Worm (Caenorhabditis elegans) whole organism, L1 larva: Measurements from ENCODE around the gene F01G10.10.

Experiments
- C04F5.9 ChIP-seq: sonication (generic microtip); optimal IDR thresholded peaks from 2 replicates; lab custom pipeline; 2016; ENCODE audit warnings: missing genetic modification characterization, missing compliant biosample characterization
- C16A3.4 ChIP-seq: fragments of 150-350 bp; optimal IDR thresholded peaks from 2 replicates; lab custom pipeline; 2014; ENCODE audit warnings: missing biosample characterization, missing genetic modification characterization
- F16B12.6 ChIP-seq: fragments of 150-350 bp; optimal IDR thresholded peaks from 2 replicates; lab custom pipeline; 2014; ENCODE audit warnings: missing biosample characterization, missing genetic modification characterization
- alr-1 ChIP-seq: fragments of 200-800 bp; sonication (Bioruptor generic); optimal IDR thresholded peaks from 2 replicates; lab custom pipeline; 2018; ENCODE audit warnings: borderline replicate concordance, mild to moderate bottlenecking, missing genetic modification characterization, missing compliant biosample characterization
- aly-2 ChIP-seq: fragments of 150-350 bp; optimal IDR thresholded peaks from 2 replicates; lab custom pipeline; 2014; ENCODE audit warnings: missing biosample characterization, missing genetic modification characterization
- ceh-63 ChIP-seq: fragments of 200-800 bp; sonication (Bioruptor generic); optimal IDR thresholded peaks from 2 replicates; lab custom pipeline; 2018; ENCODE audit warnings: mild to moderate bottlenecking, missing genetic modification characterization, missing compliant biosample characterization
- ceh-82 ChIP-seq, 3 experiments: fragments of 150-350 bp in 1 of 3; sonication (generic microtip) in 2 of 3; optimal IDR thresholded peaks; 2 replicates each; lab custom pipeline; 2014 to 2017; ENCODE audit warnings: missing biosample characterization in 3 of 3, missing genetic modification characterization in 3 of 3
- ceh-88 ChIP-seq: fragments of 200-800 bp; sonication (Bioruptor generic); IDR thresholded peaks from 2 replicates; pipeline ENCODE4 v1.3.6; 2022; ENCODE audit warnings: missing genetic modification characterization, missing compliant biosample characterization
- ceh-90 ChIP-seq: sonication (generic microtip); optimal IDR thresholded peaks from 2 replicates; lab custom pipeline; 2016; ENCODE audit warnings: missing genetic modification characterization, missing compliant biosample characterization
- ces-1 ChIP-seq: fragments of 150-350 bp; optimal IDR thresholded peaks from 2 replicates; lab custom pipeline; 2014; ENCODE audit warnings: missing biosample characterization, missing genetic modification reagents, missing genetic modification characterization
- dpl-1 ChIP-seq, 3 experiments: fragments of 150-350 bp in 2 of 3; sonication (generic microtip) in 1 of 3; optimal IDR thresholded peaks; 2 replicates each; lab custom pipeline; 2014 to 2017; ENCODE audit warnings: missing biosample characterization in 3 of 3, missing genetic modification characterization in 3 of 3, missing genetic modification reagents in 3 of 3
- dsc-1 ChIP-seq: sonication (generic microtip); optimal IDR thresholded peaks from 2 replicates; lab custom pipeline; 2016; ENCODE audit warnings: mild to moderate bottlenecking, missing genetic modification characterization, missing compliant biosample characterization
- egl-13 ChIP-seq: sonication (generic microtip); optimal IDR thresholded peaks from 2 replicates; lab custom pipeline; 2016; ENCODE audit warnings: missing genotype, missing genetic modification reagents, missing genetic modification characterization, missing compliant biosample characterization
- egl-27 ChIP-seq, 2 experiments: fragments of 150-350 bp in 1 of 2; sonication (generic microtip); optimal IDR thresholded peaks; 3 replicates each; lab custom pipeline; 2017 to 2018; ENCODE audit warnings: missing biosample characterization in 2 of 2, missing genetic modification characterization in 2 of 2, missing genetic modification reagents in 2 of 2
- elt-3 ChIP-seq, 6 experiments: fragments of 150-350 bp in 1 of 6; sonication (generic microtip); optimal IDR thresholded peaks; 2 replicates each; lab custom pipeline; 2017 to 2018; ENCODE audit warnings: missing biosample characterization in 6 of 6, missing genetic modification characterization in 6 of 6, inconsistent platforms in 1 of 6
- ets-5 ChIP-seq: fragments of 200-800 bp; sonication (Bioruptor generic); IDR thresholded peaks from 2 replicates; pipeline ENCODE4 v1.3.6; 2022; ENCODE audit warnings: missing genetic modification characterization, missing compliant biosample characterization
- fkh-10 ChIP-seq: sonication (generic microtip); optimal IDR thresholded peaks from 2 replicates; lab custom pipeline; 2017; ENCODE audit warnings: missing biosample characterization, missing genetic modification reagents, missing genetic modification characterization
- fkh-4 ChIP-seq: sonication (generic microtip); optimal IDR thresholded peaks from 2 replicates; lab custom pipeline; 2016; ENCODE audit warnings: missing compliant biosample characterization, missing genetic modification characterization, borderline replicate concordance
- fos-1 ChIP-seq: fragments of 150-350 bp; optimal IDR thresholded peaks from 2 replicates; lab custom pipeline; 2014; ENCODE audit warnings: missing biosample characterization, missing genetic modification characterization
- grh-1 ChIP-seq: fragments of 200-800 bp; sonication (Bioruptor generic); IDR thresholded peaks from 2 replicates; pipeline ENCODE4 v1.3.6; 2022; ENCODE audit warnings: missing genetic modification reagents, missing genetic modification characterization, missing compliant biosample characterization
- irx-1 ChIP-seq: sonication (generic microtip); optimal IDR thresholded peaks from 2 replicates; lab custom pipeline; 2016; ENCODE audit warnings: missing genetic modification characterization, missing compliant biosample characterization
- isw-1 ChIP-seq: fragments of 200-800 bp; sonication (Bioruptor generic); IDR thresholded peaks from 2 replicates; pipeline ENCODE4 v1.3.6; 2022; ENCODE audit warnings: missing genetic modification characterization, missing compliant biosample characterization
- jun-1 ChIP-seq: fragments of 150-350 bp; optimal IDR thresholded peaks from 2 replicates; lab custom pipeline; 2014; ENCODE audit warnings: missing biosample characterization, missing genetic modification reagents, missing genetic modification characterization
- lin-14 ChIP-seq: fragments of 200-800 bp; sonication (Bioruptor generic); optimal IDR thresholded peaks from 2 replicates; lab custom pipeline; 2018; ENCODE audit warnings: mild to moderate bottlenecking, missing genetic modification characterization, moderate library complexity, missing compliant biosample characterization
- lin-15B ChIP-seq: fragments of 150-350 bp; sonication (generic microtip); optimal IDR thresholded peaks from 3 replicates; lab custom pipeline; 2014; ENCODE audit warnings: missing biosample characterization, missing genetic modification characterization
- lin-35 ChIP-seq, 2 experiments: fragments of 150-350 bp; optimal IDR thresholded peaks; 2 replicates each; lab custom pipeline; 2014; ENCODE audit warnings: missing biosample characterization in 2 of 2, missing genetic modification characterization in 2 of 2, missing genetic modification reagents in 2 of 2
- lin-39 ChIP-seq: fragments of 150-350 bp; optimal IDR thresholded peaks from 2 replicates; lab custom pipeline; 2014; ENCODE audit warnings: missing biosample characterization, missing genetic modification reagents, missing genetic modification characterization
- lir-3 ChIP-seq: sonication (generic microtip); optimal IDR thresholded peaks from 2 replicates; lab custom pipeline; 2016; ENCODE audit warnings: mild to moderate bottlenecking, missing genetic modification characterization, moderate library complexity, missing compliant biosample characterization; ENCODE audit not compliant: poor library complexity
- lsy-2 ChIP-seq, 2 experiments: fragments of 150-350 bp; optimal IDR thresholded peaks; 2 replicates each; lab custom pipeline; 2014; ENCODE audit warnings: missing biosample characterization in 2 of 2, missing genetic modification characterization in 2 of 2
- mab-9 ChIP-seq: fragments of 200-800 bp; sonication (Bioruptor generic); IDR thresholded peaks from 2 replicates; pipeline ENCODE4 v1.3.6; 2022; ENCODE audit warnings: missing genetic modification reagents, missing genetic modification characterization, missing compliant biosample characterization
- mef-2 ChIP-seq: fragments of 150-350 bp; optimal IDR thresholded peaks from 2 replicates; lab custom pipeline; 2014; ENCODE audit warnings: missing biosample characterization, missing genetic modification characterization
- nhr-19 ChIP-seq: fragments of 200-800 bp; sonication (Bioruptor generic); conservative IDR thresholded peaks from 2 replicates; pipeline ENCODE4 v1.3.6; 2022; ENCODE audit warnings: missing genetic modification characterization, missing compliant biosample characterization
- nhr-71 ChIP-seq: sonication (generic microtip); optimal IDR thresholded peaks from 2 replicates; lab custom pipeline; 2016; ENCODE audit warnings: mild to moderate bottlenecking, missing genetic modification characterization, moderate library complexity, missing compliant biosample characterization
- nhr-84 ChIP-seq: sonication (generic microtip); optimal IDR thresholded peaks from 2 replicates; lab custom pipeline; 2017; ENCODE audit warnings: missing biosample characterization, missing genetic modification characterization
- nhr-85 ChIP-seq: sonication (generic microtip); peaks from one replicate; lab custom pipeline; 2016; ENCODE audit warnings: missing genetic modification characterization, inconsistent platforms, missing compliant biosample characterization
- pax-3 ChIP-seq: fragments of 200-800 bp; sonication (Bioruptor generic); optimal IDR thresholded peaks from 2 replicates; lab custom pipeline; 2018; ENCODE audit warnings: mild to moderate bottlenecking, missing genetic modification characterization, moderate library complexity, missing compliant biosample characterization
- pqm-1 ChIP-seq: sonication (generic microtip); optimal IDR thresholded peaks from 3 replicates; lab custom pipeline; 2017; ENCODE audit warnings: missing biosample characterization, missing genetic modification characterization
- skn-1 ChIP-seq: fragments of 150-350 bp; optimal IDR thresholded peaks from 2 replicates; lab custom pipeline; 2014; ENCODE audit warnings: missing biosample characterization, missing genetic modification characterization
- snpc-4 ChIP-seq: fragments of 150-350 bp; optimal IDR thresholded peaks from 2 replicates; lab custom pipeline; 2014; ENCODE audit warnings: missing biosample characterization, missing genetic modification characterization
- sox-4 ChIP-seq: sonication (generic microtip); optimal IDR thresholded peaks from 2 replicates; lab custom pipeline; 2016; ENCODE audit warnings: missing genetic modification characterization, missing compliant biosample characterization
- sptf-1 ChIP-seq: fragments of 150-350 bp; optimal IDR thresholded peaks from 2 replicates; lab custom pipeline; 2014; ENCODE audit warnings: missing biosample characterization, missing genetic modification characterization
- sup-37 ChIP-seq: fragments of 200-800 bp; sonication (Bioruptor generic); optimal IDR thresholded peaks from 2 replicates; lab custom pipeline; 2018; ENCODE audit warnings: mild to moderate bottlenecking, missing genetic modification characterization, missing compliant biosample characterization
- swsn-7 ChIP-seq: sonication (generic microtip); optimal IDR thresholded peaks from 2 replicates; lab custom pipeline; 2016; ENCODE audit warnings: missing genetic modification characterization, missing compliant biosample characterization
- tbx-2 ChIP-seq: sonication (generic microtip); optimal IDR thresholded peaks from 2 replicates; lab custom pipeline; 2016; ENCODE audit warnings: missing genetic modification characterization, missing compliant biosample characterization
- unc-130 ChIP-seq: fragments of 150-350 bp; optimal IDR thresholded peaks from 2 replicates; lab custom pipeline; 2017; ENCODE audit warnings: missing biosample characterization, missing genetic modification characterization, inconsistent platforms
- unc-98 ChIP-seq: fragments of 200-800 bp; sonication (Bioruptor generic); IDR thresholded peaks from 2 replicates; pipeline ENCODE4 v1.3.6; 2022; ENCODE audit warnings: missing genetic modification characterization, missing compliant biosample characterization
- vab-15 ChIP-seq: sonication (generic microtip); optimal IDR thresholded peaks from 2 replicates; lab custom pipeline; 2017; ENCODE audit warnings: missing genotype, mild to moderate bottlenecking, missing genetic modification characterization, missing compliant biosample characterization
- xbp-1 ChIP-seq: sonication (generic microtip); optimal IDR thresholded peaks from 2 replicates; lab custom pipeline; 2016; ENCODE audit warnings: missing genetic modification characterization, missing compliant biosample characterization
- zag-1 ChIP-seq: fragments of 150-350 bp; optimal IDR thresholded peaks from 2 replicates; lab custom pipeline; 2014; ENCODE audit warnings: missing biosample characterization, missing genetic modification characterization
- ztf-4 ChIP-seq: fragments of 150-350 bp; optimal IDR thresholded peaks from 2 replicates; lab custom pipeline; 2014; ENCODE audit warnings: missing biosample characterization, missing genetic modification characterization

The F01G10.10 gene

DNA sequence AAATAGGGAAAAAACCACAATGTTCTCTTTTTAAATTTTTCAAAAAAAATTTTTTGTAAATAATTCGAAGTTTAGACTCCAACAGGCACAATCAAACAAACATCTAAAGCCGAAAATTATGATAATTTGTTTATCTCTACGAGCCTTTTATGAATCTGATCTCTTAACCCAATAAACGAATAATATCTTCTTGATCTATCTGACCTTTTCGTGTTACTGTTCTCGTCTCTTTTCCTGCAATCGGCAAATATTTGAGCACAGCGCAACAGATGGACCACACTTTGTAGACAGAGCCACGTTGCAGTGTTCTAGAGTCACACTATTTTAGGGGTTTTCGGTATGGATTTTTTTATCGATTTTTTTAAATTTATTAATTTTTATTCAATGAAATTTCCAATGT lies 5.8 kb downstream of the F01G10.10 start:
- TF ChIP-seq ceh-63 (GFP tag; lab: Kevin White, UChicago): no peak
- TF ChIP-seq pax-3 (tag; lab: Kevin White, UChicago): no peak
- TF ChIP-seq jun-1: no peak
- no peak for TF ChIP-seq swsn-7 (tag; lab: Kevin White, UChicago)
- TF ChIP-seq lin-35 (GFP tag; optimal IDR thresholded peaks at IDR 0.05; lab: Kevin White, UChicago): no peak

DNA sequence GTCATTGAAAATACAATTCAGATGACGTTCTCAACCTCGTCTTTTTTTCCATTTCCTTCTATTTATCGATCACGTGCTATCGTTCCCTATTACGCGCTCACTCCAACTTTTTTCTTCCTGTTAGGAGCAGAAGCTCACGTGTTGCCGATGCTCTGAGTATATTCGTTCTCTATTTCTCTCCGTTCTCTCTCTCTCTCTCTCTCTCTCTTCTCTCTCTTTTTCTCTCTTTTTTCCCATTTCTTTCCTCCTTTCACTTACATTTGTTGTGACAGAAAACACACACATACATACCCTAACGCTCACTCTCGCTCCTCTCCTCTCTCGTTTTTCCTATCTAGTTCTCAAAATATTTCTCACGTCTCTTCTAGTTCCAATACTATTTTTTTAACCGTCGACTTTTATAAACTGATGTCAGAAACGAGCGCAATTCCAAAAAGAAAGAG lies 6.4 kb downstream of the F01G10.10 start:
- TF ChIP-seq lir-3 (tag; lab: Kevin White, UChicago) (peak; percentile 75), zag-1 (tag; lab: Kevin White, UChicago) (peak; percentile 67), dsc-1 (tag; lab: Kevin White, UChicago) (peak; percentile 97), tbx-2 (tag; lab: Kevin White, UChicago) (peak; percentile 95), lin-15B (tag; lab: Kevin White, UChicago) (no peak), unc-98 (GFP tag; lab: Robert Waterston, UW) (peak; percentile 48; the same call in 1 of the 2 replicates), sox-4 (tag; lab: Kevin White, UChicago) (peak; percentile 93), ets-5 (GFP tag; lab: Robert Waterston, UW) (no peak), swsn-7 (tag; lab: Kevin White, UChicago) (peak; percentile 94), irx-1 (tag; lab: Kevin White, UChicago) (peak; percentile 90), nhr-19 (GFP tag; lab: Robert Waterston, UW) (peak; percentile 91), vab-15 (tag; lab: Kevin White, UChicago) (peak; percentile 19), unc-130 (no peak), ceh-90 (no peak), nhr-71 (tag; lab: Kevin White, UChicago) (peak; percentile 99), fos-1 (peak; percentile 60), ztf-4 (tag; lab: Kevin White, UChicago) (peak; percentile 91), ceh-82 (tag; optimal IDR thresholded peaks at IDR 0.05; lab: Kevin White, UChicago) (peak; percentile 28 to 73 (median 42)), C16A3.4 (tag; lab: Kevin White, UChicago) (peak; percentile 77), lin-39 (tag; lab: Kevin White, UChicago) (peak; percentile 40), pax-3 (tag; lab: Kevin White, UChicago) (peak; percentile 87), skn-1 (peak; percentile 67), grh-1 (GFP tag; lab: Robert Waterston, UW) (peak; percentile 46; the same call in 1 of the 2 replicates), fkh-10 (GFP tag; lab: Kevin White, UChicago) (peak; percentile 93), ceh-88 (GFP tag; lab: Robert Waterston, UW) (peak; percentile 72), isw-1 (GFP tag; lab: Robert Waterston, UW) (peak; percentile 83), sptf-1 (no peak), lin-14 (GFP tag; lab: Kevin White, UChicago) (peak; percentile 100), sup-37 (GFP tag; lab: Kevin White, UChicago) (peak; percentile 74), elt-3 (tag; optimal IDR thresholded peaks at IDR 0.05; lab: Kevin White, UChicago) (peak in 1 of 6 experiments; percentile 60), lin-35 (GFP tag; optimal IDR thresholded peaks at IDR 0.05; lab: Kevin White, UChicago) (peak; percentile 76 to 77), lsy-2 (tag; optimal IDR thresholded peaks at IDR 0.05; lab: Kevin White, UChicago) (peak; percentile 88 to 90), aly-2 (tag; lab: Kevin White, UChicago) (peak; percentile 73), egl-13 (tag; lab: Kevin White, UChicago) (peak; percentile 97), mab-9 (GFP tag; lab: Robert Waterston, UW) (no peak), F16B12.6 (tag; lab: Kevin White, UChicago) (peak; percentile 9), ces-1 (GFP tag; lab: Kevin White, UChicago) (no peak), alr-1 (no peak), mef-2 (peak; percentile 70), fkh-4 (peak; percentile 51), xbp-1 (tag; lab: Kevin White, UChicago) (peak; percentile 91), nhr-84 (tag; lab: Kevin White, UChicago) (no peak), snpc-4 (peak; percentile 32), dpl-1 (GFP tag; optimal IDR thresholded peaks at IDR 0.05; lab: Kevin White, UChicago) (peak; percentile 37 to 59 (median 58)), egl-27 (tag; optimal IDR thresholded peaks at IDR 0.05; lab: Kevin White, UChicago) (peak; percentile 36 to 65), pqm-1 (tag; lab: Kevin White, UChicago) (no peak), C04F5.9 (no peak), nhr-85 (peak; percentile 93)
